Worm (Caenorhabditis elegans): ENCODE results near the gene C02B8.7.

Gene C02B8.7

DNA sequence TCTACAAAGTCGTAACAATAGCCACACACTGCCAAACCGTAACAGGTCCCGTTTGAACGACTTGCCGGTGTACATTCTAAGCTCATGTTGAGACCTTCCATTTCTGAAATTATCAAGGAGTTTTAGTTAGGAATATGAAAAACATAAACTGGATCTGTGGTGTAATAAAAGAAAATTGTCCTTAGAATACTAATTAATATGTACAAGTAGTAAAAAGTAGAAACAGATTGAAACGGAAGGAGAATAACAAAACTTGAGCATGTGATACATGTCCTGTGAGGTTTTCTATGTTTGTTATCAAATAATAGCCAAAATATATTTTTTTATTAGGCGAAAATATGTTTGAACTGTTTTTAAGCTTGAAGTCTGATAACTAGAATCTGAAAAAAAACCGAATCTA, 8.1 kb downstream of the C02B8.7 start, which contains the start of gene frpr-1:
frpr-1 (minus strand) TSS at position 101 of the 400 bp plus-strand sequence.
- TF ChIP-seq ama-1 (optimal IDR thresholded peaks at IDR 0.05) (no peak), lin-39 (tag; optimal IDR thresholded peaks at IDR 0.05) (no peak), nhr-10 (tag; optimal IDR thresholded peaks at IDR 0.05) (no peak), peb-1 (tag; optimal IDR thresholded peaks at IDR 0.05) (no peak), elt-1 (tag; optimal IDR thresholded peaks at IDR 0.05) (no peak), ztf-4 (tag; optimal IDR thresholded peaks at IDR 0.05) (no peak), nhr-129 (tag; optimal IDR thresholded peaks at IDR 0.05) (no peak), nhr-11 (tag; optimal IDR thresholded peaks at IDR 0.05) (no peak), sem-4 (tag; optimal IDR thresholded peaks at IDR 0.05) (no peak), mab-5 (tag; optimal IDR thresholded peaks at IDR 0.05) (no peak), ztf-11 (tag; optimal IDR thresholded peaks at IDR 0.05) (no peak), blmp-1 (tag; optimal IDR thresholded peaks at IDR 0.05; ENCODE audit: insufficient read depth) (no peak), aly-2 (tag; optimal IDR thresholded peaks at IDR 0.05) (no peak), unc-55 (GFP tag; optimal IDR thresholded peaks at IDR 0.05) (no peak), F13H6.1 (tag; optimal IDR thresholded peaks at IDR 0.05) (no peak), lsy-2 (tag; optimal IDR thresholded peaks at IDR 0.05) (no peak), crh-2 (tag; optimal IDR thresholded peaks at IDR 0.05) (no peak), egl-27 (tag; optimal IDR thresholded peaks at IDR 0.05) (no peak), C34F6.9 (tag; optimal IDR thresholded peaks at IDR 0.05) (no peak)

DNA sequence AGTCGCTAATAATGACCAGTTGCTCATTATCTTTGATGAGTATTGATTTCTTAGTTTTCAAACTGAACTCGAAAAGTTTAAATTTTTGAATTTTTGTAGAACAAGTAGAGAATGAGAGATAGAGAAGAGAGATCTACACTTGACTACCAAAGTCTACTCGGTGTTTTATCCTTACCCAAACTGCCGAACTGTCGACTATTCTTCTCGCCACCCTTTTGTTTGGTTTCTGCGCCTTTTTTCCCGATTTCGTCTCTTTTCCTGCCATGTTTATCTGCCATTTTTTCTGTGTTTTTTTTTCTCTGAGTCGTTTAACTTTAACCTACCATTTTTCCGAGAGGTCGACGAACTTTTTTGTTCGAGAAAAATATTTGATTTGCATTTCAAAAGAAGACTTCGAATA, 14.5 kb downstream of the C02B8.7 start, which contains the start of gene C02B8.12:
C02B8.12 (minus strand) TSS at position 175 of the 400 bp plus-strand sequence.
- TF ChIP-seq alr-1 (tag; optimal IDR thresholded peaks at IDR 0.05) (no peak), snpc-4 (tag; optimal IDR thresholded peaks at IDR 0.05) (no peak), ceh-82 (tag; optimal IDR thresholded peaks at IDR 0.05) (no peak), nhr-77 (tag; optimal IDR thresholded peaks at IDR 0.05) (no peak), ztf-4 (tag; optimal IDR thresholded peaks at IDR 0.05) (no peak), elt-3 (tag; optimal IDR thresholded peaks at IDR 0.05) (no peak), C34F6.9 (tag; optimal IDR thresholded peaks at IDR 0.05) (no peak), ZK546.5 (tag; optimal IDR thresholded peaks at IDR 0.05) (no peak), skn-1 (tag; optimal IDR thresholded peaks at IDR 0.05) (no peak), lin-13 (GFP tag; optimal IDR thresholded peaks at IDR 0.05) (no peak), blmp-1 (tag; optimal IDR thresholded peaks at IDR 0.05; ENCODE audit: insufficient read depth) (no peak), sma-3 (GFP tag; optimal IDR thresholded peaks at IDR 0.05) (no peak), egl-27 (tag; optimal IDR thresholded peaks at IDR 0.05) (no peak), nhr-6 (tag; optimal IDR thresholded peaks at IDR 0.05) (no peak), Y55F3AM.14 (GFP tag; optimal IDR thresholded peaks at IDR 0.05) (no peak), dmd-4 (tag; optimal IDR thresholded peaks at IDR 0.05) (no peak), aly-2 (tag; optimal IDR thresholded peaks at IDR 0.05) (no peak), nhr-23 (tag; optimal IDR thresholded peaks at IDR 0.05) (no peak), nhr-11 (tag; optimal IDR thresholded peaks at IDR 0.05) (no peak)

DNA sequence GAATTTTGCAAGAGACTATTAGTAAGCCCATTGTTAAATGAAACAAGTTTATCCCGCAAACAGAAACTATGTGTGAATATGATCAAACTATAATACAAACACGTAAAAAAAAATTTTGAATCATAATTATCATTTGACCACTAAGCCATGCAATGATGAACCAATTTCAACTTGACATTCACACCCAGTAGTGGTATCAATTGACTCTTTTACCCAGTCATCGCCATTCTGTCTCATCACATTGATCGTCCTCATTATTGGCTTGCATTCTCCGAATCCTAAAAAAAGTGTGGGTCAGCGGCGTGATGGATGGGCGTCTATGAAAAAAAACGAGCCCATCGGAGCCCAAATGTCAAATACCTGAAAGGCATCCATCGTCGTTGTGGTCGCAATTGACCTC, 17.4 kb downstream of the C02B8.7 start:
- TF ChIP-seq fos-1 (tag; optimal IDR thresholded peaks at IDR 0.05): no peak
- no peak for TF ChIP-seq nhr-23 (tag; optimal IDR thresholded peaks at IDR 0.05)
- no peak for TF ChIP-seq unc-55 (GFP tag; optimal IDR thresholded peaks at IDR 0.05)
- TF ChIP-seq ztf-4 (tag; optimal IDR thresholded peaks at IDR 0.05): no peak
- TF ChIP-seq lin-13 (GFP tag; optimal IDR thresholded peaks at IDR 0.05): no peak
- TF ChIP-seq unc-39 (tag; optimal IDR thresholded peaks at IDR 0.05): no peak
- TF ChIP-seq sma-3 (GFP tag; optimal IDR thresholded peaks at IDR 0.05): no peak
- TF ChIP-seq nhr-25 (tag; optimal IDR thresholded peaks at IDR 0.05): no peak
- TF ChIP-seq nhr-11 (tag; optimal IDR thresholded peaks at IDR 0.05): no peak
- no peak for TF ChIP-seq unc-62 (GFP tag; optimal IDR thresholded peaks at IDR 0.05)
- TF ChIP-seq ZK546.5 (tag; optimal IDR thresholded peaks at IDR 0.05): no peak
- TF ChIP-seq egl-27 (tag; optimal IDR thresholded peaks at IDR 0.05): no peak
- no peak for TF ChIP-seq R02D3.7 (tag; optimal IDR thresholded peaks at IDR 0.05)
- TF ChIP-seq nhr-6 (tag; optimal IDR thresholded peaks at IDR 0.05): no peak
- no peak for TF ChIP-seq nhr-77 (tag; optimal IDR thresholded peaks at IDR 0.05)
- no peak for TF ChIP-seq gmeb-1 (tag; optimal IDR thresholded peaks at IDR 0.05)
- no peak for TF ChIP-seq alr-1 (tag; optimal IDR thresholded peaks at IDR 0.05)
- TF ChIP-seq lin-39 (tag; optimal IDR thresholded peaks at IDR 0.05): no peak
- TF ChIP-seq lsy-2 (tag; optimal IDR thresholded peaks at IDR 0.05): no peak

DNA sequence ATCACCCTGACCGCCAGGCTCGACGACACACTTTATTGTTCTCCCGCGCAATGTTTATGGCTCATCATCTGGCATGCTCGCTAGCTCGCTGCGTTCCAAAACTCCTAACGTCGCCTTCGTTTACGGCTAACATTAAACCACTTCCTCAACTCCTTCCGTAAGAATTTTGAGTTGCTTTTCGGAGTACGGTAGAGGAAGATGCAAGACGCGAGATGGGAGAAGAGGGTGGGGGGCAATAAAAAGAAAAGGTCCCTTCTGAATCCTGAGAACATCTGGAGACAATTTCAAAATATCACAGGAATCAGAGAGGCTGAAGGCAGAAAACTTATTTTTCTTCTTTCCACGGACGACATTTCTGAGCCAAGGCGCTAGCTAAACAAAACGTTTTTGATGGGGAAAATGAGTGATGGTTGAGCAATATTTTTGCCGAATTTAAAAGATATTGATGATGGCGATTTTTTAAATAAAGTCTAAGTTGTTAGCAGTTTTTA, 19.8 kb downstream of the C02B8.7 start:
- TF ChIP-seq sma-3 (GFP tag; optimal IDR thresholded peaks at IDR 0.05): no peak
- no peak for TF ChIP-seq nhr-6 (tag; optimal IDR thresholded peaks at IDR 0.05)
- TF ChIP-seq gmeb-1 (tag; optimal IDR thresholded peaks at IDR 0.05): no peak
- TF ChIP-seq nhr-23 (tag; optimal IDR thresholded peaks at IDR 0.05): no peak
- no peak for TF ChIP-seq mbf-1 (tag; optimal IDR thresholded peaks at IDR 0.05)
- TF ChIP-seq C34F6.9 (tag; optimal IDR thresholded peaks at IDR 0.05): no peak
- no peak for TF ChIP-seq Y55F3AM.14 (GFP tag; optimal IDR thresholded peaks at IDR 0.05)
- TF ChIP-seq nhr-12 (tag; optimal IDR thresholded peaks at IDR 0.05): no peak
- TF ChIP-seq mdl-1 (tag; optimal IDR thresholded peaks at IDR 0.05): no peak
- TF ChIP-seq ceh-82 (tag; optimal IDR thresholded peaks at IDR 0.05): no peak
- TF ChIP-seq zag-1 (tag; optimal IDR thresholded peaks at IDR 0.05): no peak

Measured in whole organism, L2 larva.